Worm (Caenorhabditis elegans): Measurements from ENCODE around the gene srx-2.

Gene srx-2

DNA sequence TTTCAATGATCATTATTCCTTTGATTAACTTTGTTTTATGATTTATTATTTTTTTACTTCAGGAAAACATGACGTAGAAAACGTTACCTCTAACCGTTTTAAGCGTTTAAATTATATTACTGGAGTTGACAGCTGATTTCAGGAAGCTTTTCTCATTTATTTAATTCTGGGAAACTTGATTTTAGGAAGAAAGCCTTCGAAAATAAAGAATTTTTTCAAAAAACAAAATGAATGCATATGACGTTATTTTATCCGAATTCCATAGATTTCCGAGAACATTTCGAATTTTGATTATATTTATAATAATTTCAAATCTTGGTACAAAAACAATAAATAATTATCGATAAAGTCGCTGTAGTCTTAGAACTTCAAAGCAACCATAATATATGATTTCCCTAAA, 40.0 kb downstream of the srx-2 start:
- TF ChIP-seq mep-1 (tag; optimal IDR thresholded peaks at IDR 0.05): no peak
- no peak for TF ChIP-seq rbr-2 (tag; optimal IDR thresholded peaks at IDR 0.05)
- TF ChIP-seq spr-1 (tag; optimal IDR thresholded peaks at IDR 0.05): no peak
- TF ChIP-seq nhr-25 (tag; optimal IDR thresholded peaks at IDR 0.05; ENCODE audit: borderline replicate concordance, insufficient read depth): no peak
- TF ChIP-seq zfp-3 (GFP tag; conservative IDR thresholded peaks at IDR 0.05): no peak
- TF ChIP-seq F49E8.2 (tag; optimal IDR thresholded peaks at IDR 0.05; ENCODE audit: borderline replicate concordance): no peak
- TF ChIP-seq lim-7 (GFP tag; IDR thresholded peaks at IDR 0.05): no peak
- no peak for TF ChIP-seq nhr-48 (tag; optimal IDR thresholded peaks at IDR 0.05)
- no peak for TF ChIP-seq pqm-1 (tag; optimal IDR thresholded peaks at IDR 0.05)
- TF ChIP-seq unc-39 (tag; optimal IDR thresholded peaks at IDR 0.05): no peak
- TF ChIP-seq daf-12 (tag; optimal IDR thresholded peaks at IDR 0.05): no peak
- no peak for TF ChIP-seq set-16 (GFP tag; IDR thresholded peaks at IDR 0.05)
- no peak for TF ChIP-seq T26A8.4 (GFP tag; IDR thresholded peaks at IDR 0.05)

- no peak for TF ChIP-seq dpl-1 (GFP tag; optimal IDR thresholded peaks at IDR 0.05)
- no peak for TF ChIP-seq ztf-7 (tag; optimal IDR thresholded peaks at IDR 0.05)
- TF ChIP-seq F37D6.2 (tag; optimal IDR thresholded peaks at IDR 0.05): no peak
- TF ChIP-seq sdz-12 (GFP tag; optimal IDR thresholded peaks at IDR 0.05): no peak
- no peak for TF ChIP-seq tag-97 (GFP tag; IDR thresholded peaks at IDR 0.05)
- no peak for TF ChIP-seq unc-62 (GFP tag; optimal IDR thresholded peaks at IDR 0.05 in 1 of 2)
- TF ChIP-seq unc-62 (tag; optimal IDR thresholded peaks at IDR 0.05): no peak
- TF ChIP-seq nhr-77 (tag; optimal IDR thresholded peaks at IDR 0.05): no peak
Observed at ce11 chrV:9051100-9051499, 41.8 kb downstream of the srx-2 start, which contains the start of gene C25E10.7. TSS of gene C25E10.7 (minus strand) at chrV:9051200.

- peak; percentile 93 for TF ChIP-seq aha-1 (tag)
- no peak for TF ChIP-seq zfp-2 (tag; optimal IDR thresholded peaks at IDR 0.05)
Observed at ce11 chrV:9053235-9053634, 44.0 kb downstream of the srx-2 start.

DNA sequence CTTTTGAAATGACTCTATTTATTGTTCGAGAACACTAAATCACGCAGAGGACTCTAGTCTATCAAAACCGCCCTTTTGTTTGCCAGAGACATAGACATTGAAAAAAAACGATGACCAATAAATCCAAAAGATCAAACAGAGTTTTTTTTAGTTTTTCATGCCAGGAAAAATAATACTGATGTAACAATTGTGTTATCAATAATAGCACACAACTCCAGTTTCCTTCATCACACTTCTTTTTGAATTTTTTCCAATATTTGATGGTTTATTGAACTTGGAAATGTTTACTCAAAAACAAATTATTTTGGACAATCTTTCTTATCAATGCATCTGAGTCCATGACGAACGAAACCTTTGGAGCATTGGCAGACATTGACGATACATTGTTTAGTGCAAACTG, 44.7 kb downstream of the srx-2 start, which contains the start of gene C25E10.8:
Gene C25E10.8 (minus strand): TSS at position 101 of the 400 bp plus-strand sequence.
- TF ChIP-seq cey-2 (tag; optimal IDR thresholded peaks at IDR 0.05; ENCODE audit: borderline replicate concordance, insufficient read depth) (no peak), dve-1 (tag; optimal IDR thresholded peaks at IDR 0.05; ENCODE audit: insufficient read depth) (no peak), duxl-1 (tag; optimal IDR thresholded peaks at IDR 0.05; ENCODE audit: poor library complexity) (no peak), dmd-9 (GFP tag; IDR thresholded peaks at IDR 0.05) (no peak), mxl-2 (GFP tag; conservative IDR thresholded peaks at IDR 0.05) (no peak), tra-1 (GFP tag; IDR thresholded peaks at IDR 0.05) (no peak), lsy-2 (tag; optimal IDR thresholded peaks at IDR 0.05) (no peak), lin-15B (tag; optimal IDR thresholded peaks at IDR 0.05) (no peak), nhr-41 (GFP tag; IDR thresholded peaks at IDR 0.05) (no peak), egl-27 (tag; optimal IDR thresholded peaks at IDR 0.05) (no peak), D1046.2 (GFP tag; IDR thresholded peaks at IDR 0.05) (no peak), madf-5 (GFP tag; IDR thresholded peaks at IDR 0.05) (no peak), ZK337.2 (GFP tag; IDR thresholded peaks at IDR 0.05) (no peak), mdl-1 (tag; optimal IDR thresholded peaks at IDR 0.05) (no peak), Y48G9A.11 (GFP tag; IDR thresholded peaks at IDR 0.05) (no peak)

Data from whole organism, L4 larva.